Fruit fly (Drosophila melanogaster) whole organism, embryonic: ENCODE data around the gene CG33932.

Experiments
- CG10267 ChIP-seq: fragments of 200-800 bp; sonication (Bioruptor generic); optimal IDR thresholded peaks from 2 replicates; lab custom pipeline; 2018; ENCODE audit warnings: missing biosample characterization, mild to moderate bottlenecking, missing genetic modification characterization, moderate library complexity
- CG10321 ChIP-seq: fragments of 200-800 bp; sonication (Bioruptor generic); IDR thresholded peaks from 2 replicates; pipeline ENCODE4 v1.3.6; 2022; ENCODE audit warnings: missing biosample characterization, missing genetic modification characterization
- CG10979 ChIP-seq: fragments of 200-800 bp; sonication (Bioruptor generic); optimal IDR thresholded peaks from 2 replicates; lab custom pipeline; 2018; ENCODE audit warnings: missing biosample characterization, mild to moderate bottlenecking, missing genetic modification characterization, moderate library complexity
- CG12071 ChIP-seq: fragments of 200-800 bp; sonication (Bioruptor generic); optimal IDR thresholded peaks from 3 replicates; lab custom pipeline; 2018; ENCODE audit warnings: missing biosample characterization, mild to moderate bottlenecking, missing genetic modification characterization
- CG15479 ChIP-seq: fragments of 200-800 bp; sonication (Bioruptor generic); optimal IDR thresholded peaks from 3 replicates; lab custom pipeline; 2019; ENCODE audit warnings: missing biosample characterization, mild to moderate bottlenecking, missing genetic modification characterization, moderate library complexity
- CG15696 ChIP-seq: fragments of 200-800 bp; sonication (Bioruptor generic); optimal IDR thresholded peaks from 2 replicates; lab custom pipeline; 2019; ENCODE audit warnings: missing biosample characterization, mild to moderate bottlenecking, missing genetic modification characterization, moderate library complexity
- CG18262 ChIP-seq: fragments of 200-800 bp; optimal IDR thresholded peaks from 3 replicates; lab custom pipeline; 2019; ENCODE audit warnings: missing biosample characterization, mild to moderate bottlenecking, missing genetic modification characterization, moderate library complexity
- CG18764 ChIP-seq: fragments of 200-800 bp; sonication (Bioruptor generic); optimal IDR thresholded peaks from 3 replicates; lab custom pipeline; 2016; ENCODE audit warnings: missing biosample characterization, missing genetic modification characterization
- CG2199 ChIP-seq: fragments of 200-800 bp; sonication (Bioruptor generic); IDR thresholded peaks from 3 replicates; pipeline ENCODE4 v1.3.6; 2022; ENCODE audit warnings: missing biosample characterization, missing genetic modification characterization
- CG2712 ChIP-seq: fragments of 200-800 bp; optimal IDR thresholded peaks from 3 replicates; lab custom pipeline; 2019; ENCODE audit warnings: missing biosample characterization, mild to moderate bottlenecking, missing genetic modification characterization, moderate library complexity
- CG3065 ChIP-seq: fragments of 200-800 bp; sonication (Bioruptor generic); optimal IDR thresholded peaks from 2 replicates; lab custom pipeline; 2016; ENCODE audit warnings: missing biosample characterization, missing genetic modification characterization
- CG33557 ChIP-seq: fragments of 200-800 bp; sonication (Bioruptor generic); optimal IDR thresholded peaks from 2 replicates; lab custom pipeline; 2019; ENCODE audit warnings: missing biosample characterization, mild to moderate bottlenecking, missing genetic modification characterization, moderate library complexity
- CG4404 ChIP-seq: fragments of 200-800 bp; sonication (Bioruptor generic); IDR thresholded peaks from 2 replicates; pipeline ENCODE4 v1.3.6; 2022; ENCODE audit warnings: missing biosample characterization, missing genetic modification characterization
- CG8765 ChIP-seq: fragments of 200-800 bp; sonication (Bioruptor generic); IDR thresholded peaks from 2 replicates; pipeline ENCODE4 v1.3.6; 2022; ENCODE audit warnings: missing biosample characterization, missing genetic modification characterization
- CG8924 ChIP-seq: fragments of 200-800 bp; optimal IDR thresholded peaks from 3 replicates; lab custom pipeline; 2019; ENCODE audit warnings: missing biosample characterization, mild to moderate bottlenecking, missing genetic modification characterization, moderate library complexity
- CG9727 ChIP-seq: fragments of 200-800 bp; sonication (Bioruptor generic); optimal IDR thresholded peaks from 3 replicates; lab custom pipeline; 2017; ENCODE audit warnings: missing biosample characterization, mild to moderate bottlenecking, missing genetic modification characterization
- Chrac-16 ChIP-seq: fragments of 200-800 bp; sonication (Bioruptor generic); optimal IDR thresholded peaks from 3 replicates; lab custom pipeline; 2016; ENCODE audit warnings: missing biosample characterization, missing genetic modification characterization
- Hsf ChIP-seq: fragments of 200-800 bp; sonication (Bioruptor generic); optimal IDR thresholded peaks from 3 replicates; lab custom pipeline; 2016; ENCODE audit warnings: missing biosample characterization, missing genetic modification characterization
- Poxn ChIP-seq: fragments of 200-800 bp; sonication (Bioruptor generic); IDR thresholded peaks from 2 replicates; pipeline ENCODE4 v1.3.6; 2022; ENCODE audit warnings: missing biosample characterization, missing genetic modification characterization
- Xrp1 ChIP-seq: fragments of 200-800 bp; sonication (Bioruptor generic); IDR thresholded peaks from 2 replicates; pipeline ENCODE4 v1.3.6; 2022; ENCODE audit warnings: missing biosample characterization, missing genetic modification characterization
- dmrt11E ChIP-seq: fragments of 200-800 bp; sonication (Bioruptor generic); optimal IDR thresholded peaks from 3 replicates; lab custom pipeline; 2018; ENCODE audit warnings: missing biosample characterization, mild to moderate bottlenecking, missing genetic modification characterization, moderate library complexity
- gem ChIP-seq: fragments of 200-800 bp; sonication (Bioruptor generic); optimal IDR thresholded peaks from 2 replicates; lab custom pipeline; 2019; ENCODE audit warnings: missing biosample characterization, mild to moderate bottlenecking, missing genetic modification characterization, moderate library complexity
- gsb ChIP-seq: fragments of 200-800 bp; sonication (Bioruptor generic); IDR thresholded peaks from 2 replicates; pipeline ENCODE4 v1.3.6; 2022; ENCODE audit warnings: missing biosample characterization, missing genetic modification characterization
- gsb-n ChIP-seq: fragments of 200-800 bp; sonication (Bioruptor generic); optimal IDR thresholded peaks from 3 replicates; lab custom pipeline; 2018; ENCODE audit warnings: missing biosample characterization, mild to moderate bottlenecking, missing genetic modification characterization
- lola ChIP-seq, 3 experiments: fragments of >200 bp in 2 of 3; fragments of 200-800 bp in 1 of 3; sonication (Bioruptor generic) in 1 of 3; optimal IDR thresholded peaks; 2 replicates each; lab custom pipeline; 2017 to 2019; ENCODE audit warnings: missing biosample characterization in 3 of 3, missing genetic modification characterization in 3 of 3, mild to moderate bottlenecking in 1 of 3, moderate library complexity in 1 of 3
- oc ChIP-seq: fragments of 200-800 bp; sonication (Bioruptor generic); optimal IDR thresholded peaks from 2 replicates; lab custom pipeline; 2018; ENCODE audit warnings: missing biosample characterization, mild to moderate bottlenecking, missing genetic modification characterization, moderate library complexity
- prd ChIP-seq, 3 experiments: fragments of >200 bp in 2 of 3; fragments of 200-800 bp in 1 of 3; sonication (Bioruptor generic) in 1 of 3; optimal IDR thresholded peaks in 2 of 3; IDR thresholded peaks in 1 of 3; 2 replicates in 2 of 3; 3 replicates in 1 of 3; pipeline versions ENCODE4 v1.3.6 to Lab custom; 2017 to 2022; ENCODE audit warnings: missing biosample characterization in 1 of 3, missing genetic modification characterization in 1 of 3
- pros ChIP-seq: fragments of 200-800 bp; sonication (Bioruptor generic); optimal IDR thresholded peaks from 3 replicates; lab custom pipeline; 2019; ENCODE audit warnings: missing biosample characterization, mild to moderate bottlenecking, missing genetic modification characterization, moderate library complexity
- row ChIP-seq: fragments of 200-800 bp; sonication (Bioruptor generic); IDR thresholded peaks from 3 replicates; pipeline ENCODE4 v1.3.6; 2022; ENCODE audit warnings: missing biosample characterization, missing genetic modification characterization
- sens-2 ChIP-seq: fragments of 200-800 bp; sonication (Bioruptor generic); IDR thresholded peaks from 2 replicates; pipeline ENCODE4 v1.3.6; 2022; ENCODE audit warnings: missing biosample characterization, missing genetic modification characterization
- slp2 ChIP-seq: fragments of 200-800 bp; sonication (Bioruptor generic); optimal IDR thresholded peaks from 2 replicates; lab custom pipeline; 2016; ENCODE audit warnings: missing biosample characterization, missing genetic modification characterization
- sna ChIP-seq: fragments of 200-800 bp; sonication (Bioruptor generic); IDR thresholded peaks from 2 replicates; pipeline ENCODE4 v1.3.6; 2022; ENCODE audit warnings: missing biosample characterization, missing genetic modification characterization; ENCODE audit not compliant: partially characterized antibody
- tll ChIP-seq, 2 experiments: fragments of 200-800 bp in 1 of 2; fragments of >200 bp in 1 of 2; sonication (Bioruptor generic) in 1 of 2; optimal IDR thresholded peaks; 2 replicates each; lab custom pipeline; 2017 to 2019; ENCODE audit warnings: missing biosample characterization in 2 of 2, missing genetic modification characterization in 2 of 2, mild to moderate bottlenecking in 1 of 2, moderate library complexity in 1 of 2
- twi ChIP-seq: fragments of 200-800 bp; optimal IDR thresholded peaks from 2 replicates; lab custom pipeline; 2019; ENCODE audit warnings: missing biosample characterization, mild to moderate bottlenecking, missing genetic modification characterization, moderate library complexity
- vvl ChIP-seq: fragments of 200-800 bp; sonication (Bioruptor generic); IDR thresholded peaks from 2 replicates; pipeline ENCODE4 v1.3.6; 2022; ENCODE audit warnings: missing biosample characterization, missing genetic modification characterization
- wek ChIP-seq: fragments of 200-800 bp; sonication (Bioruptor generic); optimal IDR thresholded peaks from 3 replicates; lab custom pipeline; 2018; ENCODE audit warnings: missing biosample characterization, mild to moderate bottlenecking, missing genetic modification characterization, moderate library complexity
- zen ChIP-seq: fragments of 200-800 bp; sonication (Bioruptor generic); optimal IDR thresholded peaks from 3 replicates; lab custom pipeline; 2018; ENCODE audit warnings: missing biosample characterization, mild to moderate bottlenecking, missing genetic modification characterization, moderate library complexity
- zf30C ChIP-seq: fragments of 200-800 bp; sonication (Bioruptor generic); optimal IDR thresholded peaks from 3 replicates; lab custom pipeline; 2018; ENCODE audit warnings: missing biosample characterization, mild to moderate bottlenecking, missing genetic modification characterization

Gene CG33932

dm6 chrX:19764824-19765489 is 20.7 kb downstream of the CG33932 start, which contains the start of gene CG12702:
TSS of gene CG12702 (minus strand) at chrX:19764874.
- TF ChIP-seq gsb (no peak), CG15696 (peak; percentile 29), Xrp1 (peak; percentile 41; the same call in 1 of the 2 replicates), dmrt11E (tag; lab: Kevin White, UChicago) (peak; percentile 68), zen (tag; lab: Kevin White, UChicago) (peak; percentile 72), gem (tag; lab: Kevin White, UChicago) (peak; percentile 49), CG10979 (tag; lab: Kevin White, UChicago) (peak; percentile 14), CG18764 (no peak), wek (GFP tag; lab: Kevin White, UChicago) (no peak), vvl (GFP tag; lab: Robert Waterston, UW) (no peak), tll (GFP tag; optimal IDR thresholded peaks at IDR 0.05; lab: Kevin White, UChicago) (peak in 1 of 2 experiments; percentile 79), CG18262 (peak; percentile 47), CG8924 (tag; lab: Kevin White, UChicago) (peak; percentile 18), oc (peak; percentile 46), CG2199 (GFP tag; lab: Robert Waterston, UW) (0 out of 3 replicates have a peak, but pooled peaks have one; percentile 50), twi (tag; lab: Kevin White, UChicago) (peak; percentile 75), CG10267 (tag; lab: Kevin White, UChicago) (peak; percentile 5), CG33557 (GFP tag; lab: Kevin White, UChicago) (peak; percentile 13), sna (GFP tag; lab: Robert Waterston, UW) (no peak), Poxn (GFP tag; lab: Robert Waterston, UW) (no peak), slp2 (GFP tag; lab: Kevin White, UChicago) (no peak), CG10321 (GFP tag; lab: Robert Waterston, UW) (no peak), Chrac-16 (peak; percentile 2), Hsf (no peak), prd (optimal IDR thresholded peaks at IDR 0.05; lab: Kevin White, UChicago) (no peak), prd (GFP tag; IDR thresholded peaks at IDR 0.05; lab: Robert Waterston, UW) (peak; percentile 44; the same call in 2 of the 3 replicates), CG15479 (peak; percentile 52), CG12071 (GFP tag; lab: Kevin White, UChicago) (no peak), CG4404 (0 out of 2 replicates have a peak, but pooled peaks have one; percentile 32), pros (GFP tag; lab: Kevin White, UChicago) (peak; percentile 66), gsb-n (tag; lab: Kevin White, UChicago) (peak; percentile 19), CG2712 (tag; lab: Kevin White, UChicago) (peak; percentile 34), zf30C (GFP tag; lab: Kevin White, UChicago) (peak; percentile 92), CG3065 (GFP tag; lab: Kevin White, UChicago) (no peak), CG8765 (GFP tag; lab: Robert Waterston, UW) (no peak), CG9727 (GFP tag; lab: Kevin White, UChicago) (peak; percentile 35), row (GFP tag; lab: Robert Waterston, UW) (0 out of 3 replicates have a peak, but pooled peaks have one; percentile 8), lola (GFP tag; optimal IDR thresholded peaks at IDR 0.05; lab: Kevin White, UChicago) (peak in 1 of 3 experiments; percentile 37), sens-2 (no peak)
- TF ChIP-seq, all 482 proteins: peak for 25
